Fruit fly (Drosophila melanogaster): ENCODE results near the gene Ncoa6.

The Ncoa6 gene

dm6 chr2L:5303044-5303904 lies 23.2 kb downstream of the Ncoa6 start (continued):
- peak; percentile 80 for TF ChIP-seq Eip78C (GFP tag)
- TF ChIP-seq CG32006 (GFP tag; optimal IDR thresholded peaks at IDR 0.05): peak; percentile 20
- no peak for TF ChIP-seq dsx (GFP tag; optimal IDR thresholded peaks at IDR 0.05; ENCODE audit: poor library complexity, severe bottlenecking)
- TF ChIP-seq Hr4 (GFP tag; optimal IDR thresholded peaks at IDR 0.05): peak; percentile 19
- peak; percentile 28; the same call in 1 of the 2 replicates for TF ChIP-seq CG11294 (GFP tag; IDR thresholded peaks at IDR 0.05)
- peak; percentile 1 for TF ChIP-seq Hr39 (GFP tag; optimal IDR thresholded peaks at IDR 0.05)
- TF ChIP-seq fd85E (GFP tag; optimal IDR thresholded peaks at IDR 0.05): no peak
- no peak for TF ChIP-seq CG6276 (GFP tag; optimal IDR thresholded peaks at IDR 0.05)
- no peak for TF ChIP-seq fd59A (GFP tag; optimal IDR thresholded peaks at IDR 0.05)
- TF ChIP-seq Lpt (GFP tag; optimal IDR thresholded peaks at IDR 0.05): no peak
- no peak for TF ChIP-seq spab (GFP tag; optimal IDR thresholded peaks at IDR 0.05)
- TF ChIP-seq topi (GFP tag; optimal IDR thresholded peaks at IDR 0.05): peak; percentile 1
- peak; percentile 63 for TF ChIP-seq CG6163 (GFP tag; IDR thresholded peaks at IDR 0.05)
- TF ChIP-seq CG7368 (GFP tag; optimal IDR thresholded peaks at IDR 0.05): no peak
- TF ChIP-seq Blimp-1 (GFP tag; optimal IDR thresholded peaks at IDR 0.05): no peak
- no peak for TF ChIP-seq ss (GFP tag; optimal IDR thresholded peaks at IDR 0.05)
- no peak for TF ChIP-seq Ets96B (tag; optimal IDR thresholded peaks at IDR 0.05)
- no peak for TF ChIP-seq CG31627 (GFP tag; optimal IDR thresholded peaks at IDR 0.05)
- no peak for TF ChIP-seq Sox14 (GFP tag; optimal IDR thresholded peaks at IDR 0.05)
- TF ChIP-seq CG6808 (GFP tag; optimal IDR thresholded peaks at IDR 0.05): no peak
- TF ChIP-seq CG15336 (GFP tag; IDR thresholded peaks at IDR 0.05): peak; percentile 55; the same call in 1 of the 2 replicates
- TF ChIP-seq CG8319 (GFP tag; optimal IDR thresholded peaks at IDR 0.05): no peak
- no peak for TF ChIP-seq cyc (GFP tag; optimal IDR thresholded peaks at IDR 0.05)
- no peak for TF ChIP-seq Eip93F (GFP tag; optimal IDR thresholded peaks at IDR 0.05)
- peak; percentile 36; the same call in 1 of the 3 replicates for TF ChIP-seq CG8119 (GFP tag; IDR thresholded peaks at IDR 0.05)
- peak; percentile 17 for TF ChIP-seq CG10669 (GFP tag; optimal IDR thresholded peaks at IDR 0.05)
- TF ChIP-seq Eip75B (GFP tag; optimal IDR thresholded peaks at IDR 0.05): no peak
- TF ChIP-seq CG16779 (tag; optimal IDR thresholded peaks at IDR 0.05): no peak

dm6 chr2L:5302692-5303043 lies 23.8 kb downstream of the Ncoa6 start:
- TF ChIP-seq CG32006 (GFP tag; optimal IDR thresholded peaks at IDR 0.05) (peak; percentile 24), CG8632 (GFP tag; optimal IDR thresholded peaks at IDR 0.05) (no peak), Eip78C (GFP tag) (peak; percentile 35)

dm6 chr2L:5302284-5302683 lies 24.2 kb downstream of the Ncoa6 start:
- TF ChIP-seq spab (GFP tag; optimal IDR thresholded peaks at IDR 0.05) (no peak), CG10669 (GFP tag; optimal IDR thresholded peaks at IDR 0.05) (peak; percentile 10), fd85E (GFP tag; optimal IDR thresholded peaks at IDR 0.05) (no peak), CG32006 (GFP tag; optimal IDR thresholded peaks at IDR 0.05) (peak; percentile 56), topi (GFP tag; optimal IDR thresholded peaks at IDR 0.05) (peak; percentile 24), Ets96B (tag; optimal IDR thresholded peaks at IDR 0.05) (peak; percentile 25), salr (GFP tag; optimal IDR thresholded peaks at IDR 0.05) (no peak), eg (GFP tag; IDR thresholded peaks at IDR 0.05) (peak; percentile 16; the same call in 2 of the 3 replicates), CG34406 (GFP tag; optimal IDR thresholded peaks at IDR 0.05) (peak; percentile 20), lz (GFP tag; optimal IDR thresholded peaks at IDR 0.05) (peak; percentile 31), fkh (GFP tag; optimal IDR thresholded peaks at IDR 0.05) (no peak), CG8319 (GFP tag; optimal IDR thresholded peaks at IDR 0.05) (no peak), CG4318 (GFP tag; optimal IDR thresholded peaks at IDR 0.05) (peak; percentile 18), CG31627 (GFP tag; optimal IDR thresholded peaks at IDR 0.05) (peak; percentile 15), CG6792 (GFP tag; optimal IDR thresholded peaks at IDR 0.05) (peak; percentile 16), CG6276 (GFP tag; optimal IDR thresholded peaks at IDR 0.05) (no peak), Smox (GFP tag; optimal IDR thresholded peaks at IDR 0.05) (peak; percentile 23), CG3032 (tag; optimal IDR thresholded peaks at IDR 0.05) (peak; percentile 5), net (GFP tag; optimal IDR thresholded peaks at IDR 0.05) (no peak), esn (GFP tag; optimal IDR thresholded peaks at IDR 0.05) (peak; percentile 2), CG11294 (GFP tag; IDR thresholded peaks at IDR 0.05) (peak; percentile 17; the same call in 1 of the 2 replicates), svp (GFP tag) (peak; percentile 68), acj6 (GFP tag; optimal IDR thresholded peaks at IDR 0.05) (peak; percentile 12), cyc (GFP tag; optimal IDR thresholded peaks at IDR 0.05) (no peak), Eip78C (GFP tag) (peak; percentile 63), CG9139 (GFP tag; optimal IDR thresholded peaks at IDR 0.05) (no peak), pdm3 (GFP tag; optimal IDR thresholded peaks at IDR 0.05) (peak; percentile 30), Sox14 (GFP tag; optimal IDR thresholded peaks at IDR 0.05) (peak; percentile 45), CG6854 (GFP tag; optimal IDR thresholded peaks at IDR 0.05) (no peak)
